Fruit fly (Drosophila melanogaster): Measurements from ENCODE around the gene CG13760.

Gene CG13760

dm6 chrX:2589446-2590038 lies 4.0 kb upstream of the CG13760 start (continued):
- TF ChIP-seq chn (GFP tag; optimal IDR thresholded peaks at IDR 0.05) = peak; percentile 87
- TF ChIP-seq bab2 (GFP tag; optimal IDR thresholded peaks at IDR 0.05) = peak; percentile 95
- TF ChIP-seq pros (GFP tag; optimal IDR thresholded peaks at IDR 0.05) = no peak
- peak; percentile 86 for TF ChIP-seq CG7357 (GFP tag; IDR thresholded peaks at IDR 0.05)
- peak; percentile 95 for TF ChIP-seq Ptx1 (GFP tag; IDR thresholded peaks at IDR 0.05)
- TF ChIP-seq CG18599 (GFP tag; optimal IDR thresholded peaks at IDR 0.05) = peak; percentile 97
- TF ChIP-seq CG6791 (GFP tag; IDR thresholded peaks at IDR 0.05; ENCODE audit: partially characterized antibody) = no peak
- TF ChIP-seq CG3726 (GFP tag; IDR thresholded peaks at IDR 0.05) = no peak; the same call in 1 of the 3 replicates
- peak; percentile 93 for TF ChIP-seq jumu (GFP tag; optimal IDR thresholded peaks at IDR 0.05)
- peak; percentile 97 for TF ChIP-seq lab (GFP tag; optimal IDR thresholded peaks at IDR 0.05)
- peak; percentile 89 for TF ChIP-seq CG9727 (GFP tag; optimal IDR thresholded peaks at IDR 0.05)
- peak; percentile 90 for TF ChIP-seq CG6813 (GFP tag; optimal IDR thresholded peaks at IDR 0.05)
- TF ChIP-seq CG17568 (GFP tag; optimal IDR thresholded peaks at IDR 0.05) = peak; percentile 65
- TF ChIP-seq sima (GFP tag; optimal IDR thresholded peaks at IDR 0.05) = peak; percentile 48
- TF ChIP-seq p53 (GFP tag; optimal IDR thresholded peaks at IDR 0.05) = peak; percentile 85
- TF ChIP-seq vfl (GFP tag; optimal IDR thresholded peaks at IDR 0.05) = peak; percentile 95
- TF ChIP-seq CrebB (tag; optimal IDR thresholded peaks at IDR 0.05) = peak; percentile 86
- TF ChIP-seq CG12659 (GFP tag; optimal IDR thresholded peaks at IDR 0.05) = peak; percentile 93
- peak; percentile 96 for TF ChIP-seq HmgD (GFP tag; optimal IDR thresholded peaks at IDR 0.05)
- TF ChIP-seq CG8924 (tag; optimal IDR thresholded peaks at IDR 0.05) = peak; percentile 88
- TF ChIP-seq CG4328 (GFP tag; optimal IDR thresholded peaks at IDR 0.05) = no peak
- peak; percentile 28 for TF ChIP-seq sqz (GFP tag; optimal IDR thresholded peaks at IDR 0.05)
- peak; percentile 88 for TF ChIP-seq CG15514 (GFP tag; optimal IDR thresholded peaks at IDR 0.05)
- peak; percentile 82 for TF ChIP-seq CG15011 (GFP tag; optimal IDR thresholded peaks at IDR 0.05)
- peak; percentile 77 for TF ChIP-seq sd (tag; optimal IDR thresholded peaks at IDR 0.05)
- TF ChIP-seq CG10321 (GFP tag; IDR thresholded peaks at IDR 0.05) = 0 out of 2 replicates have a peak, but pooled peaks have one; percentile 18
- TF ChIP-seq schlank (tag; optimal IDR thresholded peaks at IDR 0.05) = peak; percentile 94
- peak; percentile 91 for TF ChIP-seq row (GFP tag; IDR thresholded peaks at IDR 0.05)
- TF ChIP-seq Hey (tag; optimal IDR thresholded peaks at IDR 0.05) = peak; percentile 74
- peak; percentile 92 for TF ChIP-seq CG15269 (tag; optimal IDR thresholded peaks at IDR 0.05)
- peak; percentile 67 for TF ChIP-seq kni (GFP tag; optimal IDR thresholded peaks at IDR 0.05)
- TF ChIP-seq B-H2 (GFP tag; optimal IDR thresholded peaks at IDR 0.05) = peak; percentile 49
- TF ChIP-seq CG34376 (GFP tag; optimal IDR thresholded peaks at IDR 0.05) = peak; percentile 50
- TF ChIP-seq CG4707 (GFP tag; optimal IDR thresholded peaks at IDR 0.05) = peak; percentile 39
- peak; percentile 75 for TF ChIP-seq Oaz (GFP tag; IDR thresholded peaks at IDR 0.05)
- TF ChIP-seq luna (GFP tag; optimal IDR thresholded peaks at IDR 0.05) = peak; percentile 94
- TF ChIP-seq CG6854 (GFP tag; optimal IDR thresholded peaks at IDR 0.05) = peak; percentile 72
- peak; percentile 87 for TF ChIP-seq HLH3B (GFP tag; IDR thresholded peaks at IDR 0.05)
- peak; percentile 79 for TF ChIP-seq CG31441 (GFP tag; IDR thresholded peaks at IDR 0.05)
- TF ChIP-seq inv (GFP tag; IDR thresholded peaks at IDR 0.05; ENCODE audit: partially characterized antibody) = no peak
- peak in 1 of 2 experiments; percentile 62 for TF ChIP-seq Eip74EF (GFP tag; optimal IDR thresholded peaks at IDR 0.05)
- TF ChIP-seq CG7786 (GFP tag; optimal IDR thresholded peaks at IDR 0.05) = peak; percentile 96
- peak; percentile 90 for TF ChIP-seq slp2 (GFP tag; optimal IDR thresholded peaks at IDR 0.05)
- TF ChIP-seq CG4282 (GFP tag; optimal IDR thresholded peaks at IDR 0.05) = peak; percentile 92
- no peak for TF ChIP-seq Kr (GFP tag; optimal IDR thresholded peaks at IDR 0.05)
- no peak for TF ChIP-seq CG1832 (GFP tag; optimal IDR thresholded peaks at IDR 0.05)
- TF ChIP-seq sim (GFP tag; IDR thresholded peaks at IDR 0.05) = peak; percentile 84
- TF ChIP-seq CG17802 (tag; optimal IDR thresholded peaks at IDR 0.05) = peak; percentile 42
- peak; percentile 92 to 94 for TF ChIP-seq Pdp1 (GFP tag; optimal IDR thresholded peaks at IDR 0.05)

Data from whole organism, embryonic.